Fruit fly (Drosophila melanogaster) whole organism, embryonic: ENCODE measurements around the gene CG4467.

ENCODE experiments used
- Blimp-1 ChIP-seq: fragments of 200-800 bp; sonication (Bioruptor generic); optimal IDR thresholded peaks from 3 replicates; lab custom pipeline; 2018; ENCODE audit warnings: missing biosample characterization, missing genetic modification characterization, mild to moderate bottlenecking, moderate library complexity, missing genetic modification reagents
- CG12155 ChIP-seq: fragments of 200-800 bp; sonication (Bioruptor generic); optimal IDR thresholded peaks from 3 replicates; lab custom pipeline; 2016; ENCODE audit warnings: missing biosample characterization, missing genetic modification characterization
- CG13424 ChIP-seq: fragments of 200-800 bp; sonication (Bioruptor generic); optimal IDR thresholded peaks from 2 replicates; lab custom pipeline; 2019; ENCODE audit warnings: missing biosample characterization, mild to moderate bottlenecking, missing genetic modification characterization, moderate library complexity
- CG14050 ChIP-seq: fragments of 200-800 bp; sonication (Bioruptor generic); IDR thresholded peaks from 3 replicates; pipeline ENCODE4 v1.3.6; 2022; ENCODE audit warnings: missing biosample characterization, missing genetic modification characterization
- CG14441 ChIP-seq: fragments of 200-800 bp; sonication (Bioruptor generic); IDR thresholded peaks from 2 replicates; pipeline ENCODE4 v1.3.6; 2022; ENCODE audit warnings: missing biosample characterization, missing genetic modification characterization
- CG14860 ChIP-seq: fragments of 200-800 bp; sonication (Bioruptor generic); IDR thresholded peaks from 3 replicates; pipeline ENCODE4 v1.3.6; 2022; ENCODE audit warnings: missing biosample characterization, missing genetic modification characterization; ENCODE audit not compliant: partially characterized antibody
- CG15514 ChIP-seq: fragments of 200-800 bp; sonication (Bioruptor generic); optimal IDR thresholded peaks from 3 replicates; lab custom pipeline; 2017; ENCODE audit warnings: missing biosample characterization, missing genetic modification characterization, mild to moderate bottlenecking, moderate library complexity, missing genetic modification reagents
- CG16815 ChIP-seq: fragments of 200-800 bp; sonication (Bioruptor generic); optimal IDR thresholded peaks from 3 replicates; lab custom pipeline; 2017; ENCODE audit warnings: missing biosample characterization, mild to moderate bottlenecking, missing genetic modification characterization
- CG17802 ChIP-seq: fragments of 200-800 bp; sonication (Bioruptor generic); optimal IDR thresholded peaks from 2 replicates; lab custom pipeline; 2018; ENCODE audit warnings: missing biosample characterization, mild to moderate bottlenecking, missing genetic modification characterization, moderate library complexity
- CG17829 ChIP-seq: fragments of 200-800 bp; optimal IDR thresholded peaks from 2 replicates; lab custom pipeline; 2019; ENCODE audit warnings: missing biosample characterization, mild to moderate bottlenecking, missing genetic modification characterization, moderate library complexity
- CG1792 ChIP-seq: fragments of 200-800 bp; sonication (Bioruptor generic); optimal IDR thresholded peaks from 2 replicates; lab custom pipeline; 2016; ENCODE audit warnings: missing biosample characterization, missing genetic modification characterization
- CG18764 ChIP-seq: fragments of 200-800 bp; sonication (Bioruptor generic); optimal IDR thresholded peaks from 3 replicates; lab custom pipeline; 2016; ENCODE audit warnings: missing biosample characterization, missing genetic modification characterization
- CG2875 ChIP-seq: fragments of 200-800 bp; sonication (Bioruptor generic); optimal IDR thresholded peaks from 2 replicates; lab custom pipeline; 2017; ENCODE audit warnings: missing biosample characterization, mild to moderate bottlenecking, missing genetic modification characterization, missing genetic modification reagents
- CG3065 ChIP-seq: fragments of 200-800 bp; sonication (Bioruptor generic); optimal IDR thresholded peaks from 2 replicates; lab custom pipeline; 2016; ENCODE audit warnings: missing biosample characterization, missing genetic modification characterization
- CG3407 ChIP-seq: fragments of 200-800 bp; sonication (Bioruptor generic); optimal IDR thresholded peaks from 2 replicates; lab custom pipeline; 2018; ENCODE audit warnings: missing biosample characterization, mild to moderate bottlenecking, missing genetic modification characterization
- CG4424 ChIP-seq: fragments of 200-800 bp; sonication (Bioruptor generic); optimal IDR thresholded peaks from 3 replicates; lab custom pipeline; 2016; ENCODE audit warnings: missing biosample characterization, missing genetic modification characterization
- CG5953 ChIP-seq: fragments of 200-800 bp; sonication (Bioruptor generic); IDR thresholded peaks from 2 replicates; pipeline ENCODE4 v1.3.6; 2022; ENCODE audit warnings: missing biosample characterization, missing genetic modification characterization
- CG7987 ChIP-seq: fragments of 200-800 bp; sonication (Bioruptor generic); optimal IDR thresholded peaks from 2 replicates; lab custom pipeline; 2018; ENCODE audit warnings: missing biosample characterization, mild to moderate bottlenecking, missing genetic modification characterization, moderate library complexity
- CG8281 ChIP-seq: fragments of 200-800 bp; sonication (Bioruptor generic); optimal IDR thresholded peaks from 2 replicates; lab custom pipeline; 2018; ENCODE audit warnings: missing biosample characterization, mild to moderate bottlenecking, missing genetic modification characterization, moderate library complexity
- CG9727 ChIP-seq: fragments of 200-800 bp; sonication (Bioruptor generic); optimal IDR thresholded peaks from 3 replicates; lab custom pipeline; 2017; ENCODE audit warnings: missing biosample characterization, mild to moderate bottlenecking, missing genetic modification characterization
- CHES-1-like ChIP-seq: fragments of 200-800 bp; sonication (Bioruptor generic); optimal IDR thresholded peaks from 2 replicates; lab custom pipeline; 2016; ENCODE audit warnings: missing biosample characterization, missing genetic modification characterization
- CoRest ChIP-seq: fragments of 200-800 bp; sonication (Bioruptor generic); optimal IDR thresholded peaks from 3 replicates; lab custom pipeline; 2018; ENCODE audit warnings: missing biosample characterization, mild to moderate bottlenecking, missing genetic modification characterization, moderate library complexity
- Dbx ChIP-seq: fragments of 200-800 bp; sonication (Bioruptor generic); IDR thresholded peaks from 3 replicates; pipeline ENCODE4 v1.3.6; 2022; ENCODE audit warnings: missing biosample characterization, missing genetic modification characterization
- Ets97D ChIP-seq: fragments of 200-800 bp; sonication (Bioruptor generic); optimal IDR thresholded peaks from 3 replicates; lab custom pipeline; 2016; ENCODE audit warnings: missing biosample characterization, missing genetic modification characterization
- Lpt ChIP-seq: fragments of >200 bp; optimal IDR thresholded peaks from 2 replicates; lab custom pipeline; 2018; ENCODE audit warnings: missing biosample characterization, missing genetic modification characterization
- Oli ChIP-seq: fragments of 200-800 bp; sonication (Bioruptor generic); optimal IDR thresholded peaks from 2 replicates; lab custom pipeline; 2018; ENCODE audit warnings: missing biosample characterization, mild to moderate bottlenecking, missing genetic modification characterization, moderate library complexity
- Ssrp ChIP-seq: fragments of 200-800 bp; sonication (Bioruptor generic); optimal IDR thresholded peaks from 2 replicates; lab custom pipeline; 2018; ENCODE audit warnings: missing biosample characterization, mild to moderate bottlenecking, missing genetic modification characterization, moderate library complexity
- TFAM ChIP-seq: fragments of 200-800 bp; sonication (Bioruptor generic); optimal IDR thresholded peaks from 2 replicates; lab custom pipeline; 2017; ENCODE audit warnings: missing biosample characterization, missing genetic modification characterization, inconsistent platforms
- Xbp1 ChIP-seq: fragments of 200-800 bp; sonication (Bioruptor generic); optimal IDR thresholded peaks from 3 replicates; lab custom pipeline; 2016; ENCODE audit warnings: missing biosample characterization, mild to moderate bottlenecking, missing genetic modification characterization
- ara ChIP-seq: fragments of 200-800 bp; sonication (Bioruptor generic); IDR thresholded peaks from 2 replicates; pipeline ENCODE4 v1.3.6; 2022; ENCODE audit warnings: missing biosample characterization, missing genetic modification characterization
- bab2 ChIP-seq: fragments of 200-800 bp; sonication (Bioruptor generic); optimal IDR thresholded peaks from 2 replicates; lab custom pipeline; 2016; ENCODE audit warnings: missing biosample characterization, missing genetic modification characterization
- bbx ChIP-seq: fragments of 200-800 bp; sonication (Bioruptor generic); IDR thresholded peaks from 2 replicates; pipeline ENCODE4 v1.3.6; 2022; ENCODE audit warnings: missing biosample characterization, missing genetic modification characterization; ENCODE audit not compliant: partially characterized antibody
- bowl ChIP-seq: fragments of 200-800 bp; sonication (Bioruptor generic); IDR thresholded peaks from 2 replicates; pipeline ENCODE4 v1.3.6; 2022; ENCODE audit warnings: missing biosample characterization, missing genetic modification characterization
- cad ChIP-seq: fragments of >200 bp; optimal IDR thresholded peaks from 2 replicates; lab custom pipeline; 2017; ENCODE audit warnings: missing biosample characterization, missing genetic modification characterization
- cwo ChIP-seq: fragments of 200-800 bp; sonication (Bioruptor generic); optimal IDR thresholded peaks from 3 replicates; lab custom pipeline; 2017; ENCODE audit warnings: missing biosample characterization, missing genetic modification characterization, mild to moderate bottlenecking, moderate library complexity, missing genetic modification reagents
- disco-r ChIP-seq: fragments of 200-800 bp; sonication (Bioruptor generic); optimal IDR thresholded peaks from 2 replicates; lab custom pipeline; 2016; ENCODE audit warnings: missing biosample characterization, missing genetic modification characterization
- dm ChIP-seq: fragments of 200-800 bp; sonication (Bioruptor generic); optimal IDR thresholded peaks from 3 replicates; lab custom pipeline; 2016; ENCODE audit warnings: missing biosample characterization, missing genetic modification characterization
- dmrt99B ChIP-seq: fragments of 200-800 bp; sonication (Bioruptor generic); optimal IDR thresholded peaks from 2 replicates; lab custom pipeline; 2018; ENCODE audit warnings: missing biosample characterization, mild to moderate bottlenecking, missing genetic modification characterization, moderate library complexity
- insv ChIP-seq, 2 experiments: fragments of 200-800 bp; sonication (Bioruptor generic); optimal IDR thresholded peaks; 3 replicates each; lab custom pipeline; 2016 to 2018; ENCODE audit warnings: missing biosample characterization in 2 of 2, missing genetic modification characterization in 2 of 2
- kah ChIP-seq: fragments of 200-800 bp; sonication (Bioruptor generic); optimal IDR thresholded peaks from 2 replicates; lab custom pipeline; 2018; ENCODE audit warnings: missing biosample characterization, mild to moderate bottlenecking, missing genetic modification characterization
- ken ChIP-seq: fragments of 200-800 bp; sonication (Bioruptor generic); IDR thresholded peaks from 3 replicates; pipeline ENCODE4 v1.3.6; 2022; ENCODE audit warnings: missing biosample characterization, missing genetic modification characterization
- oc ChIP-seq: fragments of 200-800 bp; sonication (Bioruptor generic); optimal IDR thresholded peaks from 2 replicates; lab custom pipeline; 2018; ENCODE audit warnings: missing biosample characterization, mild to moderate bottlenecking, missing genetic modification characterization, moderate library complexity
- onecut ChIP-seq: fragments of 200-800 bp; sonication (Bioruptor generic); IDR thresholded peaks from 2 replicates; pipeline ENCODE4 v1.3.6; 2022; ENCODE audit warnings: missing biosample characterization, missing genetic modification characterization
- p53 ChIP-seq: fragments of 200-800 bp; sonication (Bioruptor generic); optimal IDR thresholded peaks from 2 replicates; lab custom pipeline; 2016; ENCODE audit warnings: missing biosample characterization, missing genetic modification characterization
- pfk ChIP-seq: fragments of 200-800 bp; sonication (Bioruptor generic); optimal IDR thresholded peaks from 2 replicates; lab custom pipeline; 2018; ENCODE audit warnings: missing biosample characterization, mild to moderate bottlenecking, missing genetic modification characterization, moderate library complexity
- shn ChIP-seq: fragments of 200-800 bp; sonication (Bioruptor generic); optimal IDR thresholded peaks from 3 replicates; lab custom pipeline; 2016; ENCODE audit warnings: missing biosample characterization, missing genetic modification characterization
- sna ChIP-seq: fragments of 200-800 bp; sonication (Bioruptor generic); IDR thresholded peaks from 2 replicates; pipeline ENCODE4 v1.3.6; 2022; ENCODE audit warnings: missing biosample characterization, missing genetic modification characterization; ENCODE audit not compliant: partially characterized antibody
- trem ChIP-seq: fragments of 200-800 bp; optimal IDR thresholded peaks from 3 replicates; lab custom pipeline; 2019; ENCODE audit warnings: missing biosample characterization, mild to moderate bottlenecking, missing genetic modification characterization, moderate library complexity
- trh ChIP-seq: fragments of 200-800 bp; sonication (Bioruptor generic); optimal IDR thresholded peaks from 2 replicates; lab custom pipeline; 2016; ENCODE audit warnings: missing biosample characterization, missing genetic modification characterization
- wek ChIP-seq: fragments of 200-800 bp; sonication (Bioruptor generic); optimal IDR thresholded peaks from 3 replicates; lab custom pipeline; 2018; ENCODE audit warnings: missing biosample characterization, mild to moderate bottlenecking, missing genetic modification characterization, moderate library complexity

CG4467 gene

dm6 chr3R:23251256-23251655 is 2.6 kb upstream of the CG4467 start, which contains the start of the genes Rad60 and EloA (continued):
- peak; percentile 89 for TF ChIP-seq Ets97D
- peak; percentile 79 for TF ChIP-seq Xbp1 (GFP tag; lab: Kevin White, UChicago)
- TF ChIP-seq shn (GFP tag; lab: Kevin White, UChicago): peak; percentile 81
- TF ChIP-seq CG5953 (GFP tag; lab: Robert Waterston, UW): 0 out of 2 replicates have a peak, but pooled peaks have one; percentile 37
- peak; percentile 38 for TF ChIP-seq CG16815 (GFP tag; lab: Kevin White, UChicago)
- TF ChIP-seq CG13424 (tag; lab: Kevin White, UChicago): peak; percentile 66
- TF ChIP-seq cwo (GFP tag; lab: Kevin White, UChicago): peak; percentile 32
- TF ChIP-seq sna (GFP tag; lab: Robert Waterston, UW): peak; percentile 89
- peak; percentile 73 for TF ChIP-seq CG1792
- TF ChIP-seq trem (tag; lab: Kevin White, UChicago): peak; percentile 89
- TF ChIP-seq dm (GFP tag; lab: Kevin White, UChicago): peak; percentile 82
- TF ChIP-seq ara: 0 out of 2 replicates have a peak, but pooled peaks have one; percentile 47
- TF ChIP-seq bab2 (GFP tag; lab: Kevin White, UChicago): peak; percentile 84
- TF ChIP-seq Lpt (GFP tag; lab: Kevin White, UChicago): no peak
- peak; percentile 82 for TF ChIP-seq CG12155 (GFP tag; lab: Kevin White, UChicago)
- peak; percentile 63 for TF ChIP-seq disco-r (GFP tag; lab: Kevin White, UChicago)
- peak; percentile 88 for TF ChIP-seq onecut (GFP tag; lab: Robert Waterston, UW)
- TF ChIP-seq p53 (GFP tag; lab: Kevin White, UChicago): peak; percentile 58
- TF ChIP-seq kah (GFP tag; lab: Kevin White, UChicago): peak; percentile 36
- peak; percentile 71 for TF ChIP-seq CG18764 (GFP tag; lab: Kevin White, UChicago)
- peak; percentile 61 for TF ChIP-seq Blimp-1 (GFP tag; lab: Kevin White, UChicago)
- TF ChIP-seq CG4424 (GFP tag; lab: Kevin White, UChicago): peak; percentile 73
- peak; percentile 59 for TF ChIP-seq Oli (tag; lab: Kevin White, UChicago)
- TF ChIP-seq CG14860 (GFP tag; lab: Robert Waterston, UW): peak; percentile 65
- peak; percentile 80 for TF ChIP-seq CG15514 (GFP tag; lab: Kevin White, UChicago)
- peak; percentile 64 for TF ChIP-seq CG3065
- TF ChIP-seq Ssrp (tag; lab: Kevin White, UChicago): peak; percentile 24
- TF ChIP-seq cad: no peak
- peak; percentile 68 for TF ChIP-seq CoRest (tag; lab: Kevin White, UChicago)
- TF ChIP-seq CG9727 (GFP tag; lab: Kevin White, UChicago): peak; percentile 76
- TF ChIP-seq CG14050 (GFP tag; lab: Robert Waterston, UW): no peak; the same call in 2 of the 3 replicates
- no peak for TF ChIP-seq CG3407 (GFP tag; lab: Kevin White, UChicago)
- TF ChIP-seq insv (GFP tag; optimal IDR thresholded peaks at IDR 0.05; lab: Kevin White, UChicago): peak in 1 of 2 experiments; percentile 57
- peak; percentile 84 for TF ChIP-seq CG17829
- peak; percentile 70; the same call in 2 of the 3 replicates for TF ChIP-seq ken (GFP tag; lab: Robert Waterston, UW)
- peak; percentile 31 for TF ChIP-seq CG17802 (tag; lab: Kevin White, UChicago)
- TF ChIP-seq CG2875 (GFP tag; lab: Kevin White, UChicago): peak; percentile 52
- no peak for TF ChIP-seq pfk (GFP tag; lab: Kevin White, UChicago)
- TF ChIP-seq CG8281 (tag; lab: Kevin White, UChicago): no peak
- peak; percentile 16 for TF ChIP-seq CG7987
- peak; percentile 2 for TF ChIP-seq trh (GFP tag; lab: Kevin White, UChicago)
- TF ChIP-seq CG14441 (GFP tag; lab: Robert Waterston, UW): peak; percentile 71
- no peak for TF ChIP-seq dmrt99B
- peak; percentile 65 for TF ChIP-seq wek (GFP tag; lab: Kevin White, UChicago)
- TF ChIP-seq TFAM (GFP tag; lab: Kevin White, UChicago): no peak
- TF ChIP-seq oc (tag; lab: Kevin White, UChicago): peak; percentile 65
- peak; percentile 86 for TF ChIP-seq CHES-1-like
- peak; percentile 78; the same call in 2 of the 3 replicates for TF ChIP-seq Dbx
- TF ChIP-seq bowl (GFP tag; lab: Robert Waterston, UW): no peak
- peak; percentile 72 for TF ChIP-seq bbx
